Worm (Caenorhabditis elegans): Measurements from ENCODE around the gene ttr-12.

Gene ttr-12

ce11 chrV:20609494-20609893, 906 bp upstream of the ttr-12 start, which contains the start of gene grd-2:
TSS of gene grd-2 (plus strand) at chrV:20609794.
- no peak for TF ChIP-seq ham-2 (GFP tag; optimal IDR thresholded peaks at IDR 0.05)

DNA sequence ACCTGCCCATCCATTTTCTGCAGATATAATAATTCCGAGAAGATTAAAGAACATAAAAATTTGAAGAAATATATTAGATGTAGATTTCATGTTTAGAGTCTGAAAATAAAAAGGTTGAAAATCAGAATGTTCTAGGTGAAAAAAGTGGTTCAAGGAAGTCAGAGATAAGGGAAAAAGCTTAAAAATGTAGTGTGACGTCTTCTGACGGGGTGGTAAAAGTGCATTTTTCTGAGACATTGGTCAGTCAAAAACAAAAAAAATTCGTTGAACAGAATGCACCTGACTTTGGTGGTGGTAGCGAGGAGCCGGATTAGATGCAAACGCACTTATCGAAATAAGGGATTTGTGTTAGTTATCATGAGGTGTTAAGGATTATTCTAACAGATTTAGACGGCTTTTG, 2.0 kb downstream of the ttr-12 start, which contains the start of gene F46B3.23:
Gene F46B3.23, minus strand, starts transcription at position 101 of the 400 bp plus-strand sequence.
- TF ChIP-seq nhr-2 (tag; optimal IDR thresholded peaks at IDR 0.05) (no peak), elt-1 (tag; optimal IDR thresholded peaks at IDR 0.05; ENCODE audit: borderline replicate concordance, insufficient read depth) (no peak), zip-8 (tag; optimal IDR thresholded peaks at IDR 0.05) (no peak), nhr-28 (tag; optimal IDR thresholded peaks at IDR 0.05) (no peak), lsy-2 (tag; optimal IDR thresholded peaks at IDR 0.05) (no peak), unc-120 (tag; optimal IDR thresholded peaks at IDR 0.05; ENCODE audit: poor library complexity, severe bottlenecking) (no peak), mab-5 (tag; optimal IDR thresholded peaks at IDR 0.05) (no peak), nhr-12 (tag; optimal IDR thresholded peaks at IDR 0.05) (no peak), nhr-76 (tag; optimal IDR thresholded peaks at IDR 0.05) (no peak), sptf-1 (tag; optimal IDR thresholded peaks at IDR 0.05) (no peak), tbx-8 (GFP tag; optimal IDR thresholded peaks at IDR 0.05) (no peak), hlh-1 (tag; optimal IDR thresholded peaks at IDR 0.05) (no peak), elt-3 (tag; optimal IDR thresholded peaks at IDR 0.05) (no peak), drap-1 (GFP tag; optimal IDR thresholded peaks at IDR 0.05) (no peak), mep-1 (tag; optimal IDR thresholded peaks at IDR 0.05) (no peak), nhr-237 (tag; optimal IDR thresholded peaks at IDR 0.05) (no peak)

- peak; percentile 56 for TF ChIP-seq sptf-1 (tag; optimal IDR thresholded peaks at IDR 0.05)
These were observed 2.8 kb downstream of the ttr-12 start for ce11 chrV:20605812-20606211.

ce11 chrV:20604606-20605155, 3.9 kb downstream of the ttr-12 start, which contains the start of gene ttr-57:
TSS of gene ttr-57 (plus strand) at chrV:20605105.
- TF ChIP-seq ceh-83 (GFP tag; optimal IDR thresholded peaks at IDR 0.05), result no peak
- TF ChIP-seq blmp-1 (tag; optimal IDR thresholded peaks at IDR 0.05), result no peak
- no peak for TF ChIP-seq mls-2 (tag; optimal IDR thresholded peaks at IDR 0.05)
- TF ChIP-seq mab-5 (tag; optimal IDR thresholded peaks at IDR 0.05), result no peak
- TF ChIP-seq nhr-28 (tag; optimal IDR thresholded peaks at IDR 0.05), result no peak
- TF ChIP-seq zip-8 (tag; optimal IDR thresholded peaks at IDR 0.05), result no peak
- no peak for TF ChIP-seq pha-4 (tag; optimal IDR thresholded peaks at IDR 0.05)
- no peak for TF ChIP-seq nhr-237 (tag; optimal IDR thresholded peaks at IDR 0.05)
- TF ChIP-seq ztf-11 (tag; optimal IDR thresholded peaks at IDR 0.05), result no peak
- TF ChIP-seq drap-1 (GFP tag; optimal IDR thresholded peaks at IDR 0.05), result no peak
- no peak for TF ChIP-seq ham-2 (GFP tag; optimal IDR thresholded peaks at IDR 0.05)
- TF ChIP-seq lin-13 (tag; optimal IDR thresholded peaks at IDR 0.05), result no peak
- no peak for TF ChIP-seq cnd-1 (tag; optimal IDR thresholded peaks at IDR 0.05)
- TF ChIP-seq lsy-2 (tag; optimal IDR thresholded peaks at IDR 0.05), result no peak
- no peak for TF ChIP-seq ceh-39 (tag; optimal IDR thresholded peaks at IDR 0.05)
- no peak for TF ChIP-seq tbx-8 (GFP tag; optimal IDR thresholded peaks at IDR 0.05)
- TF ChIP-seq snpc-4 (tag; optimal IDR thresholded peaks at IDR 0.05), result no peak

ce11 chrV:20603014-20603413, 5.6 kb downstream of the ttr-12 start, which contains the start of gene ttr-11:
TSS of gene ttr-11 (plus strand) at chrV:20603314.
- TF ChIP-seq unc-120 (tag; optimal IDR thresholded peaks at IDR 0.05; ENCODE audit: poor library complexity, severe bottlenecking) (no peak), lsy-2 (tag; optimal IDR thresholded peaks at IDR 0.05) (no peak), mls-2 (tag; optimal IDR thresholded peaks at IDR 0.05) (no peak), mab-5 (tag; optimal IDR thresholded peaks at IDR 0.05) (no peak), drap-1 (GFP tag; optimal IDR thresholded peaks at IDR 0.05) (no peak), lin-32 (GFP tag; optimal IDR thresholded peaks at IDR 0.05) (no peak), mep-1 (tag; optimal IDR thresholded peaks at IDR 0.05) (no peak), elt-3 (tag; optimal IDR thresholded peaks at IDR 0.05) (no peak), hlh-1 (tag; optimal IDR thresholded peaks at IDR 0.05) (no peak), nhr-28 (tag; optimal IDR thresholded peaks at IDR 0.05) (no peak), ceh-83 (GFP tag; optimal IDR thresholded peaks at IDR 0.05) (no peak), M03D4.4 (tag; optimal IDR thresholded peaks at IDR 0.05) (no peak), pha-4 (tag; optimal IDR thresholded peaks at IDR 0.05) (no peak), elt-1 (tag; optimal IDR thresholded peaks at IDR 0.05; ENCODE audit: borderline replicate concordance, insufficient read depth) (no peak), sem-2 (GFP tag; optimal IDR thresholded peaks at IDR 0.05) (no peak), flh-1 (GFP tag; optimal IDR thresholded peaks at IDR 0.05) (no peak), tbx-8 (GFP tag; optimal IDR thresholded peaks at IDR 0.05) (no peak)

All from whole organism, mixed stage, embryonic.